Fruit fly (Drosophila melanogaster) whole organism, prepupa: ENCODE data around the gene goe.
A peak's percentile ranks its signal among the peaks of the same experiment; 100 is the strongest.

Experiments used
- Blimp-1 ChIP-seq: fragments of 200-800 bp; sonication (Bioruptor generic); optimal IDR thresholded peaks from 3 replicates; lab custom pipeline; 2017; ENCODE audit warnings: missing biosample characterization, missing genetic modification characterization, mild to moderate bottlenecking, moderate library complexity, missing genetic modification reagents
- CG11902 ChIP-seq: fragments of 200-800 bp; sonication (Bioruptor generic); optimal IDR thresholded peaks from 3 replicates; lab custom pipeline; 2016; ENCODE audit warnings: missing biosample characterization, missing genetic modification characterization
- CG15336 ChIP-seq: fragments of 200-800 bp; sonication (Bioruptor generic); IDR thresholded peaks from 2 replicates; pipeline ENCODE4 v1.3.6; 2022; ENCODE audit warnings: missing biosample characterization, missing genetic modification characterization
- CG1621 ChIP-seq: fragments of 200-800 bp; sonication (Bioruptor generic); optimal IDR thresholded peaks from 3 replicates; lab custom pipeline; 2018; ENCODE audit warnings: missing biosample characterization, mild to moderate bottlenecking, missing genetic modification characterization
- CG3032 ChIP-seq: fragments of 200-800 bp; optimal IDR thresholded peaks from 2 replicates; lab custom pipeline; 2019; ENCODE audit warnings: missing biosample characterization, mild to moderate bottlenecking, missing genetic modification characterization, moderate library complexity
- CG31627 ChIP-seq: fragments of 200-800 bp; sonication (Bioruptor generic); optimal IDR thresholded peaks from 3 replicates; lab custom pipeline; 2016; ENCODE audit warnings: missing biosample characterization, missing genetic modification characterization
- CG32006 ChIP-seq: fragments of 200-800 bp; sonication (Bioruptor generic); optimal IDR thresholded peaks from 3 replicates; lab custom pipeline; 2017; ENCODE audit warnings: missing biosample characterization, mild to moderate bottlenecking, missing genetic modification characterization
- CG34406 ChIP-seq: fragments of 200-800 bp; sonication (Bioruptor generic); optimal IDR thresholded peaks from 3 replicates; lab custom pipeline; 2016; ENCODE audit warnings: missing biosample characterization, missing genetic modification characterization
- CG3919 ChIP-seq: fragments of 200-800 bp; sonication (Bioruptor generic); optimal IDR thresholded peaks from 3 replicates; lab custom pipeline; 2016; ENCODE audit warnings: missing biosample characterization, missing genetic modification characterization
- CG6163 ChIP-seq: fragments of 200-800 bp; sonication (Bioruptor generic); IDR thresholded peaks from 3 replicates; pipeline ENCODE4 v1.3.6; 2022; ENCODE audit warnings: missing biosample characterization, missing genetic modification characterization
- CG6276 ChIP-seq: fragments of 200-800 bp; sonication (Bioruptor generic); optimal IDR thresholded peaks from 2 replicates; lab custom pipeline; 2017; ENCODE audit warnings: missing biosample characterization, mild to moderate bottlenecking, missing genetic modification characterization
- CG6792 ChIP-seq: fragments of 200-800 bp; sonication (Bioruptor generic); optimal IDR thresholded peaks from 3 replicates; lab custom pipeline; 2016; ENCODE audit warnings: missing biosample characterization, missing genetic modification characterization
- CG6808 ChIP-seq: fragments of 200-800 bp; sonication (Bioruptor generic); optimal IDR thresholded peaks from 3 replicates; lab custom pipeline; 2017; ENCODE audit warnings: missing biosample characterization, missing genetic modification characterization, mild to moderate bottlenecking, moderate library complexity, missing genetic modification reagents
- CG6854 ChIP-seq: fragments of 200-800 bp; sonication (Bioruptor generic); optimal IDR thresholded peaks from 2 replicates; lab custom pipeline; 2017; ENCODE audit warnings: missing biosample characterization, mild to moderate bottlenecking, missing genetic modification characterization
- CG7368 ChIP-seq: fragments of 200-800 bp; sonication (Bioruptor generic); optimal IDR thresholded peaks from 3 replicates; lab custom pipeline; 2016; ENCODE audit warnings: missing biosample characterization, missing genetic modification characterization
- CG8319 ChIP-seq: fragments of 200-800 bp; sonication (Bioruptor generic); optimal IDR thresholded peaks from 3 replicates; lab custom pipeline; 2016; ENCODE audit warnings: missing biosample characterization, missing genetic modification characterization
- CG8632 ChIP-seq: fragments of 200-800 bp; sonication (Bioruptor generic); optimal IDR thresholded peaks from 3 replicates; lab custom pipeline; 2016; ENCODE audit warnings: missing biosample characterization, missing genetic modification characterization
- Eip75B ChIP-seq: fragments of 200-800 bp; sonication (Bioruptor generic); optimal IDR thresholded peaks from 3 replicates; lab custom pipeline; 2016; ENCODE audit warnings: missing biosample characterization, missing genetic modification characterization
- Eip78C ChIP-seq: fragments of 200-800 bp; sonication (Bioruptor generic); peaks from one replicate; lab custom pipeline; 2016; ENCODE audit warnings: missing biosample characterization, missing genetic modification characterization
- Eip93F ChIP-seq: fragments of 200-800 bp; sonication (Bioruptor generic); optimal IDR thresholded peaks from 2 replicates; lab custom pipeline; 2016; ENCODE audit warnings: missing biosample characterization, mild to moderate bottlenecking, missing genetic modification characterization
- Ets21C ChIP-seq: fragments of 200-800 bp; sonication (Bioruptor generic); optimal IDR thresholded peaks from 3 replicates; lab custom pipeline; 2016; ENCODE audit warnings: missing biosample characterization, missing genetic modification characterization
- Ets96B ChIP-seq: fragments of 200-800 bp; optimal IDR thresholded peaks from 2 replicates; lab custom pipeline; 2019; ENCODE audit warnings: missing biosample characterization, mild to moderate bottlenecking, missing genetic modification characterization, moderate library complexity
- Hr38 ChIP-seq: sonication (Bioruptor generic); optimal IDR thresholded peaks from 2 replicates; lab custom pipeline; 2016; ENCODE audit warnings: missing biosample characterization, missing genetic modification characterization
- Hr39 ChIP-seq: fragments of 200-800 bp; sonication (Bioruptor generic); optimal IDR thresholded peaks from 2 replicates; lab custom pipeline; 2016; ENCODE audit warnings: missing biosample characterization, missing genetic modification characterization
- Hr4 ChIP-seq: fragments of 200-800 bp; sonication (Bioruptor generic); optimal IDR thresholded peaks from 3 replicates; lab custom pipeline; 2016; ENCODE audit warnings: missing biosample characterization, missing genetic modification characterization
- Met ChIP-seq: fragments of 200-800 bp; sonication (Bioruptor generic); optimal IDR thresholded peaks from 3 replicates; lab custom pipeline; 2016; ENCODE audit warnings: missing biosample characterization, missing genetic modification characterization
- Sox15 ChIP-seq: fragments of 200-800 bp; sonication (Bioruptor generic); optimal IDR thresholded peaks from 3 replicates; lab custom pipeline; 2016; ENCODE audit warnings: missing biosample characterization, missing genetic modification characterization
- acj6 ChIP-seq: fragments of 200-800 bp; sonication (Bioruptor generic); optimal IDR thresholded peaks from 3 replicates; lab custom pipeline; 2016; ENCODE audit warnings: missing biosample characterization, missing genetic modification characterization
- dac ChIP-seq: fragments of 200-800 bp; sonication (Bioruptor generic); optimal IDR thresholded peaks from 2 replicates; lab custom pipeline; 2017; ENCODE audit warnings: missing biosample characterization, mild to moderate bottlenecking, missing genetic modification characterization
- eg ChIP-seq: fragments of 200-800 bp; sonication (Bioruptor generic); IDR thresholded peaks from 3 replicates; pipeline ENCODE4 v1.3.6; 2022; ENCODE audit warnings: missing biosample characterization, missing genetic modification characterization
- esn ChIP-seq: fragments of 200-800 bp; sonication (Bioruptor generic); optimal IDR thresholded peaks from 2 replicates; lab custom pipeline; 2016; ENCODE audit warnings: missing biosample characterization, mild to moderate bottlenecking, missing genetic modification characterization, moderate library complexity
- fkh ChIP-seq: fragments of 200-800 bp; sonication (Bioruptor generic); optimal IDR thresholded peaks from 3 replicates; lab custom pipeline; 2017; ENCODE audit warnings: missing biosample characterization, mild to moderate bottlenecking, missing genetic modification characterization, moderate library complexity
- net ChIP-seq: fragments of 200-800 bp; sonication (Bioruptor generic); optimal IDR thresholded peaks from 3 replicates; lab custom pipeline; 2016; ENCODE audit warnings: missing biosample characterization, missing genetic modification characterization
- pdm3 ChIP-seq: fragments of 200-800 bp; sonication (Bioruptor generic); optimal IDR thresholded peaks from 3 replicates; lab custom pipeline; 2016; ENCODE audit warnings: missing biosample characterization, missing genetic modification characterization
- salr ChIP-seq, 2 experiments: fragments of 200-800 bp; sonication (Bioruptor generic); optimal IDR thresholded peaks; 3 replicates each; lab custom pipeline; 2016 to 2018; ENCODE audit warnings: missing biosample characterization in 2 of 2, missing genetic modification characterization in 2 of 2, mild to moderate bottlenecking in 1 of 2
- ss ChIP-seq, 2 experiments: fragments of 200-800 bp; sonication (Bioruptor generic); optimal IDR thresholded peaks; 2 replicates in 1 of 2; 3 replicates in 1 of 2; lab custom pipeline; 2017 to 2018; ENCODE audit warnings: mild to moderate bottlenecking in 2 of 2, missing biosample characterization in 2 of 2, missing genetic modification characterization in 2 of 2, moderate library complexity in 1 of 2
- svp ChIP-seq: fragments of 200-800 bp; sonication (Bioruptor generic); peaks from one replicate; lab custom pipeline; 2016; ENCODE audit warnings: missing biosample characterization, missing genetic modification characterization
- vri ChIP-seq: fragments of 200-800 bp; sonication (Bioruptor generic); optimal IDR thresholded peaks from 3 replicates; lab custom pipeline; 2016; ENCODE audit warnings: missing biosample characterization, mild to moderate bottlenecking, missing genetic modification characterization

The goe gene

DNA sequence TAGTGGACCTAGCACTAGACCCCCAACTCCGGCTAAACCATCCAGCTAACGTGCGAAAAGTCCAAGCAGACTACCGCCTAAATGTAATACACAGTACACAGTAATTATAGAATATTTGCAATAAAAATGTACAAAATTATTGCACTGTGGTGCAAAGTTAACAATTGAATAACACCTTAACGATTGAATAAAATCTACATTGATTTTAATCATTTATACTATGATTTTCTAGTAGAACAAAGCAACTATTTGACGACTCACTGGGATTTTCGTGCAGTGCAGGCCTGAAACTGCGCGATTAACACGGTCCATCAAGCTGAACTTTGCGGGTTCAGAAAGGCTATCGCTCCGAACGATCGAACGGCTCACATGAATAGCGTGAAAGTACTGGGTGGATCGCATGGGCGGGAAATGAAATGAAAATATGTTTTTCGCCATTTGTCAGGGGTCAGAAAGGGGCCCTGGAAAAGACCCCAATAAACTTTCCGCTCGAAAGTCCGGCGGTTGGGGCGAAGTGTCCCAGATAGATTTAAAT lies 26.5 kb upstream of the goe start (continued):
- TF ChIP-seq pdm3, result peak; percentile 32
- TF ChIP-seq acj6, result no peak
- TF ChIP-seq Met (GFP tag; lab: Kevin White, UChicago), result no peak
- no peak for TF ChIP-seq CG15336 (GFP tag; lab: Robert Waterston, UW)
- TF ChIP-seq dac, result no peak
- TF ChIP-seq vri (GFP tag; lab: Kevin White, UChicago), result no peak
- TF ChIP-seq CG31627, result no peak
- no peak for TF ChIP-seq CG6792
- no peak; the same call in 2 of the 3 replicates for TF ChIP-seq CG6163 (GFP tag; lab: Robert Waterston, UW)
- no peak for TF ChIP-seq CG6808 (GFP tag; lab: Kevin White, UChicago)
- TF ChIP-seq ss (GFP tag; optimal IDR thresholded peaks at IDR 0.05; lab: Kevin White, UChicago), result no peak
- TF ChIP-seq Sox15, result no peak
- TF ChIP-seq Hr39 (GFP tag; lab: Kevin White, UChicago), result no peak
- TF ChIP-seq Eip75B (GFP tag; lab: Kevin White, UChicago), result no peak
- TF ChIP-seq CG6276 (GFP tag; lab: Kevin White, UChicago), result peak; percentile 40
- no peak for TF ChIP-seq CG34406
- TF ChIP-seq net (GFP tag; lab: Kevin White, UChicago), result no peak
- no peak for TF ChIP-seq CG11902 (GFP tag; lab: Kevin White, UChicago)
- TF ChIP-seq Hr4 (GFP tag; lab: Kevin White, UChicago), result peak; percentile 29
- no peak for TF ChIP-seq esn (GFP tag; lab: Kevin White, UChicago)
- peak in 1 of 2 experiments; percentile 0 for TF ChIP-seq salr (GFP tag; optimal IDR thresholded peaks at IDR 0.05; lab: Kevin White, UChicago)
- no peak for TF ChIP-seq Eip93F (GFP tag; lab: Kevin White, UChicago)
- no peak for TF ChIP-seq CG8319 (GFP tag; lab: Kevin White, UChicago)
- TF ChIP-seq Ets96B (tag; lab: Kevin White, UChicago), result peak; percentile 3
- peak; percentile 3 for TF ChIP-seq CG3032 (tag; lab: Kevin White, UChicago)

DNA sequence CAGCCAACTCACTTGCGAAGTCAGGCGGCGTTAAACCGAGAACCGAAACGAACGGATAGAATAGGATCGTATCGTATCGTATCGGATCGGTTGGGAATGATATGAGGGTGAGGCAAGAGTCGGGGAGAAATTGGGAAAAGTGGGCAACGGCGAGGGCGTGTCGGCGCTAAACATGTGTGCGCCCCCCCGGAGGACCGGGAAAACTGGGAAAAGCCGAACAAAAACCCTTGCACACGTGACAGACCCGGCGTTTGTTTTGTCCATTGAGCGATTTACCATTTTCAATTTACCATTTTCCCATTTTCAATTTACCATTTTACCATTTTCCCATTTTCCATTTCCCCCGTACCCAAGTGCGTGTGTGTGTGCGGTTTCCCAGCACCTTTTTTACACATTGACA lies 23.4 kb upstream of the goe start:
- TF ChIP-seq salr (GFP tag; optimal IDR thresholded peaks at IDR 0.05; lab: Kevin White, UChicago) (no peak), Eip78C (GFP tag; lab: Kevin White, UChicago) (no peak), vri (GFP tag; lab: Kevin White, UChicago) (no peak), CG6854 (GFP tag; lab: Kevin White, UChicago) (no peak), svp (GFP tag; lab: Kevin White, UChicago) (no peak), pdm3 (no peak), CG8632 (GFP tag; lab: Kevin White, UChicago) (no peak), CG1621 (no peak), Eip75B (GFP tag; lab: Kevin White, UChicago) (no peak), fkh (no peak), Ets21C (GFP tag; lab: Kevin White, UChicago) (no peak), Blimp-1 (GFP tag; lab: Kevin White, UChicago) (no peak), CG7368 (no peak), CG32006 (no peak), Hr38 (no peak), Hr4 (GFP tag; lab: Kevin White, UChicago) (no peak), CG6808 (GFP tag; lab: Kevin White, UChicago) (no peak), CG3919 (no peak), eg (GFP tag; lab: Robert Waterston, UW) (no peak)
